Worm (Caenorhabditis elegans): ENCODE data around the gene F45H10.5.

- TF ChIP-seq nhr-28 (tag; optimal IDR thresholded peaks at IDR 0.05) (no peak), ztf-11 (tag; optimal IDR thresholded peaks at IDR 0.05) (no peak), nhr-76 (tag; optimal IDR thresholded peaks at IDR 0.05) (no peak), lin-13 (tag; optimal IDR thresholded peaks at IDR 0.05) (no peak), blmp-1 (tag; optimal IDR thresholded peaks at IDR 0.05) (no peak), mep-1 (tag; optimal IDR thresholded peaks at IDR 0.05) (no peak), ham-2 (GFP tag; optimal IDR thresholded peaks at IDR 0.05) (no peak), unc-39 (tag; optimal IDR thresholded peaks at IDR 0.05) (no peak), mls-2 (tag; optimal IDR thresholded peaks at IDR 0.05) (no peak), unc-62 (GFP tag; optimal IDR thresholded peaks at IDR 0.05) (no peak), lsy-2 (tag; optimal IDR thresholded peaks at IDR 0.05) (no peak), elt-3 (tag; optimal IDR thresholded peaks at IDR 0.05) (no peak), elt-1 (tag; optimal IDR thresholded peaks at IDR 0.05; ENCODE audit: borderline replicate concordance, insufficient read depth) (no peak), mab-5 (tag; optimal IDR thresholded peaks at IDR 0.05) (no peak)
Observed at ce11 chrII:13505386-13505785, 3.7 kb downstream of the F45H10.5 start.
